Worm (Caenorhabditis elegans) whole organism, L1 larva: ENCODE data around the gene F43C1.5.

Experiments used
- C16A3.4 ChIP-seq: fragments of 150-350 bp; optimal IDR thresholded peaks from 2 replicates; lab custom pipeline; 2014; ENCODE audit warnings: missing biosample characterization, missing genetic modification characterization
- aha-1 ChIP-seq: fragments of 150-350 bp; optimal IDR thresholded peaks from 2 replicates; lab custom pipeline; 2014; ENCODE audit warnings: missing biosample characterization, missing genetic modification characterization
- alr-1 ChIP-seq: fragments of 200-800 bp; sonication (Bioruptor generic); optimal IDR thresholded peaks from 2 replicates; lab custom pipeline; 2018; ENCODE audit warnings: borderline replicate concordance, mild to moderate bottlenecking, missing genetic modification characterization, missing compliant biosample characterization
- aly-2 ChIP-seq: fragments of 150-350 bp; optimal IDR thresholded peaks from 2 replicates; lab custom pipeline; 2014; ENCODE audit warnings: missing biosample characterization, missing genetic modification characterization
- blmp-1 ChIP-seq: fragments of 150-350 bp; optimal IDR thresholded peaks from 2 replicates; lab custom pipeline; 2014; ENCODE audit warnings: missing biosample characterization, missing genetic modification characterization
- ceh-8 ChIP-seq: fragments of 200-800 bp; sonication (Bioruptor generic); optimal IDR thresholded peaks from 2 replicates; lab custom pipeline; 2018; ENCODE audit warnings: mild to moderate bottlenecking, missing genetic modification characterization, moderate library complexity, missing compliant biosample characterization
- ceh-82 ChIP-seq, 3 experiments: fragments of 150-350 bp in 1 of 3; sonication (generic microtip) in 2 of 3; optimal IDR thresholded peaks; 2 replicates each; lab custom pipeline; 2014 to 2017; ENCODE audit warnings: missing biosample characterization in 3 of 3, missing genetic modification characterization in 3 of 3
- ceh-88 ChIP-seq: fragments of 200-800 bp; sonication (Bioruptor generic); IDR thresholded peaks from 2 replicates; pipeline ENCODE4 v1.3.6; 2022; ENCODE audit warnings: missing genetic modification characterization, missing compliant biosample characterization
- ceh-90 ChIP-seq: sonication (generic microtip); optimal IDR thresholded peaks from 2 replicates; lab custom pipeline; 2016; ENCODE audit warnings: missing genetic modification characterization, missing compliant biosample characterization
- dpl-1 ChIP-seq, 3 experiments: fragments of 150-350 bp in 2 of 3; sonication (generic microtip) in 1 of 3; optimal IDR thresholded peaks; 2 replicates each; lab custom pipeline; 2014 to 2017; ENCODE audit warnings: missing biosample characterization in 3 of 3, missing genetic modification characterization in 3 of 3, missing genetic modification reagents in 3 of 3
- efl-1 ChIP-seq, 4 experiments: fragments of 150-350 bp; optimal IDR thresholded peaks in 3 of 4; peaks in 1 of 4; 1 replicate in 1 of 4; 2 replicates in 3 of 4; lab custom pipeline; 2014; ENCODE audit warnings: missing biosample characterization in 2 of 4, missing genetic modification characterization in 2 of 4, missing genetic modification reagents in 2 of 4
- fkh-4 ChIP-seq: sonication (generic microtip); optimal IDR thresholded peaks from 2 replicates; lab custom pipeline; 2016; ENCODE audit warnings: missing compliant biosample characterization, missing genetic modification characterization, borderline replicate concordance
- fkh-8 ChIP-seq: sonication (generic microtip); optimal IDR thresholded peaks from 2 replicates; lab custom pipeline; 2016; ENCODE audit warnings: mild to moderate bottlenecking, missing genetic modification characterization, missing compliant biosample characterization
- fos-1 ChIP-seq: fragments of 150-350 bp; optimal IDR thresholded peaks from 2 replicates; lab custom pipeline; 2014; ENCODE audit warnings: missing biosample characterization, missing genetic modification characterization
- hlh-4 ChIP-seq: sonication (generic microtip); optimal IDR thresholded peaks from 2 replicates; lab custom pipeline; 2016; ENCODE audit warnings: mild to moderate bottlenecking, missing genetic modification characterization, missing compliant biosample characterization
- hpl-2 ChIP-seq: fragments of 150-350 bp; optimal IDR thresholded peaks from 2 replicates; lab custom pipeline; 2014; ENCODE audit warnings: missing biosample characterization, missing genetic modification reagents, missing genetic modification characterization
- jun-1 ChIP-seq: fragments of 150-350 bp; optimal IDR thresholded peaks from 2 replicates; lab custom pipeline; 2014; ENCODE audit warnings: missing biosample characterization, missing genetic modification reagents, missing genetic modification characterization
- lin-14 ChIP-seq: fragments of 200-800 bp; sonication (Bioruptor generic); optimal IDR thresholded peaks from 2 replicates; lab custom pipeline; 2018; ENCODE audit warnings: mild to moderate bottlenecking, missing genetic modification characterization, moderate library complexity, missing compliant biosample characterization
- lin-15B ChIP-seq: fragments of 150-350 bp; sonication (generic microtip); optimal IDR thresholded peaks from 3 replicates; lab custom pipeline; 2014; ENCODE audit warnings: missing biosample characterization, missing genetic modification characterization
- lin-35 ChIP-seq, 2 experiments: fragments of 150-350 bp; optimal IDR thresholded peaks; 2 replicates each; lab custom pipeline; 2014; ENCODE audit warnings: missing biosample characterization in 2 of 2, missing genetic modification characterization in 2 of 2, missing genetic modification reagents in 2 of 2
- lsy-2 ChIP-seq, 2 experiments: fragments of 150-350 bp; optimal IDR thresholded peaks; 2 replicates each; lab custom pipeline; 2014; ENCODE audit warnings: missing biosample characterization in 2 of 2, missing genetic modification characterization in 2 of 2
- mab-9 ChIP-seq: fragments of 200-800 bp; sonication (Bioruptor generic); IDR thresholded peaks from 2 replicates; pipeline ENCODE4 v1.3.6; 2022; ENCODE audit warnings: missing genetic modification reagents, missing genetic modification characterization, missing compliant biosample characterization
- mdl-1 ChIP-seq, 2 experiments: fragments of 150-350 bp; optimal IDR thresholded peaks; 2 replicates each; lab custom pipeline; 2014 to 2017; ENCODE audit warnings: missing biosample characterization in 2 of 2, missing genetic modification characterization in 2 of 2, inconsistent platforms in 1 of 2
- mep-1 ChIP-seq: fragments of 150-350 bp; optimal IDR thresholded peaks from 2 replicates; lab custom pipeline; 2014; ENCODE audit warnings: missing biosample characterization, missing genetic modification characterization
- nhr-12 ChIP-seq: sonication (generic microtip); optimal IDR thresholded peaks from 2 replicates; lab custom pipeline; 2017; ENCODE audit warnings: missing biosample characterization, missing genetic modification characterization
- nhr-20 ChIP-seq: sonication (generic microtip); optimal IDR thresholded peaks from 2 replicates; lab custom pipeline; 2016; ENCODE audit warnings: mild to moderate bottlenecking, missing genetic modification characterization, missing compliant biosample characterization
- nhr-237 ChIP-seq: fragments of 150-350 bp; optimal IDR thresholded peaks from 2 replicates; lab custom pipeline; 2014; ENCODE audit warnings: missing biosample characterization, missing genetic modification characterization
- nhr-28 ChIP-seq: fragments of 150-350 bp; optimal IDR thresholded peaks from 2 replicates; lab custom pipeline; 2014; ENCODE audit warnings: missing biosample characterization, missing genetic modification characterization
- nhr-47 ChIP-seq: sonication (generic microtip); optimal IDR thresholded peaks from 2 replicates; lab custom pipeline; 2016; ENCODE audit warnings: mild to moderate bottlenecking, missing genetic modification characterization, moderate library complexity, missing compliant biosample characterization
- nhr-71 ChIP-seq: sonication (generic microtip); optimal IDR thresholded peaks from 2 replicates; lab custom pipeline; 2016; ENCODE audit warnings: mild to moderate bottlenecking, missing genetic modification characterization, moderate library complexity, missing compliant biosample characterization
- nhr-85 ChIP-seq: sonication (generic microtip); peaks from one replicate; lab custom pipeline; 2016; ENCODE audit warnings: missing genetic modification characterization, inconsistent platforms, missing compliant biosample characterization
- pag-3 ChIP-seq: sonication (generic microtip); optimal IDR thresholded peaks from 2 replicates; lab custom pipeline; 2017; ENCODE audit warnings: missing genetic modification characterization, mild to moderate bottlenecking, missing compliant biosample characterization, antibody characterized with exemption, borderline replicate concordance; ENCODE audit not compliant: insufficient read depth
- pax-3 ChIP-seq: fragments of 200-800 bp; sonication (Bioruptor generic); optimal IDR thresholded peaks from 2 replicates; lab custom pipeline; 2018; ENCODE audit warnings: mild to moderate bottlenecking, missing genetic modification characterization, moderate library complexity, missing compliant biosample characterization
- rnt-1 ChIP-seq: sonication (generic microtip); optimal IDR thresholded peaks from 2 replicates; lab custom pipeline; 2016; ENCODE audit warnings: mild to moderate bottlenecking, missing genetic modification characterization, moderate library complexity, missing compliant biosample characterization
- skn-1 ChIP-seq: fragments of 150-350 bp; optimal IDR thresholded peaks from 2 replicates; lab custom pipeline; 2014; ENCODE audit warnings: missing biosample characterization, missing genetic modification characterization
- snu-23 ChIP-seq: sonication (generic microtip); optimal IDR thresholded peaks from 2 replicates; lab custom pipeline; 2016; ENCODE audit warnings: missing genetic modification characterization, missing compliant biosample characterization
- sox-4 ChIP-seq: sonication (generic microtip); optimal IDR thresholded peaks from 2 replicates; lab custom pipeline; 2016; ENCODE audit warnings: missing genetic modification characterization, missing compliant biosample characterization
- swsn-7 ChIP-seq: sonication (generic microtip); optimal IDR thresholded peaks from 2 replicates; lab custom pipeline; 2016; ENCODE audit warnings: missing genetic modification characterization, missing compliant biosample characterization
- tbx-2 ChIP-seq: sonication (generic microtip); optimal IDR thresholded peaks from 2 replicates; lab custom pipeline; 2016; ENCODE audit warnings: missing genetic modification characterization, missing compliant biosample characterization
- unc-130 ChIP-seq: fragments of 150-350 bp; optimal IDR thresholded peaks from 2 replicates; lab custom pipeline; 2017; ENCODE audit warnings: missing biosample characterization, missing genetic modification characterization, inconsistent platforms
- unc-62 ChIP-seq: fragments of 150-350 bp; optimal IDR thresholded peaks from 2 replicates; lab custom pipeline; 2014; ENCODE audit warnings: missing biosample characterization, missing genetic modification reagents, missing genetic modification characterization
- unc-86 ChIP-seq: sonication (generic microtip); optimal IDR thresholded peaks from 2 replicates; lab custom pipeline; 2016; ENCODE audit warnings: missing genetic modification characterization, missing compliant biosample characterization
- unc-98 ChIP-seq: fragments of 200-800 bp; sonication (Bioruptor generic); IDR thresholded peaks from 2 replicates; pipeline ENCODE4 v1.3.6; 2022; ENCODE audit warnings: missing genetic modification characterization, missing compliant biosample characterization
- vab-15 ChIP-seq: sonication (generic microtip); optimal IDR thresholded peaks from 2 replicates; lab custom pipeline; 2017; ENCODE audit warnings: missing genotype, mild to moderate bottlenecking, missing genetic modification characterization, missing compliant biosample characterization
- zip-4 ChIP-seq: fragments of 200-800 bp; sonication (Bioruptor generic); optimal IDR thresholded peaks from 2 replicates; lab custom pipeline; 2018; ENCODE audit warnings: mild to moderate bottlenecking, missing genetic modification characterization, moderate library complexity, missing compliant biosample characterization
- ztf-11 ChIP-seq, 2 experiments: sonication (generic microtip); optimal IDR thresholded peaks; 2 replicates each; lab custom pipeline; 2016 to 2017; ENCODE audit warnings: missing genetic modification characterization in 2 of 2, missing biosample characterization in 1 of 2, missing compliant biosample characterization in 1 of 2

F43C1.5 gene

ce11 chrIII:4190241-4190640 is 38.7 kb upstream of the F43C1.5 start, which contains the start of gene spp-28:
Gene spp-28 (minus strand): TSS chrIII:4190341.
- TF ChIP-seq unc-98 (GFP tag; lab: Robert Waterston, UW) (no peak), unc-62 (GFP tag; lab: Kevin White, UChicago) (no peak), aly-2 (no peak), nhr-20 (no peak), zip-4 (GFP tag; lab: Kevin White, UChicago) (no peak), nhr-28 (tag; lab: Kevin White, UChicago) (no peak), sox-4 (tag; lab: Kevin White, UChicago) (no peak), pag-3 (tag; lab: Kevin White, UChicago) (no peak), mep-1 (tag; lab: Kevin White, UChicago) (no peak), hlh-4 (no peak), fkh-8 (no peak), efl-1 (optimal IDR thresholded peaks at IDR 0.05; lab: Kevin White, UChicago) (no peak), efl-1 (GFP tag; optimal IDR thresholded peaks at IDR 0.05 in 1 of 2; lab: Kevin White, UChicago) (no peak), blmp-1 (no peak)

DNA sequence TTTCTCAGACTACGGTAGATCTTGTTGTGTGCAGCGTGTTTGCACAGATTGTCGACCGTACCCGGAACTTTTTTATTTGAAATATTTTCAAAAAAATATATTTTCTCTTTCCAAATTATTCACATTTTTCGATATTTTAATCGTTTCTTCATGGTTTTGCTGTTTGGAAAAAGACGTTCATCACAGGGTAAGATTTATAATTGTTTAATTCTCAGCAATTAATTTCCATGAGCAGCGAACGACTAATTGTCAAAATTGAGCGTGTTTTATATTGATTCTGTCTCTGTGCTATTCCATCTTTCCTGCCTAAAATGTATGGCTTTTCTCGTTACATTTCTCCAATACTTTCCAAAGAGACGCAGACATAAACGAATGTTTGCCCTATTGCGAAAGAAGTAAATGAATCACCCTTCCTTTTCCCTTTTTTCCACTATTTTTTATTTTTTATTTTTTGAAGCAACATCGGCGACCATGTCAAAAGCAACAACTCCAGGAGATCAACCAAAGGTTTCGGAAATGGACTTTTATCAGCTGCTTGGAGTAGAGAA is 37.8 kb upstream of the F43C1.5 start, which contains the start of gene dnj-16:
Gene dnj-16 (plus strand): TSS at position 51 of the 548 bp plus-strand sequence.
- TF ChIP-seq rnt-1 = peak; percentile 24
- TF ChIP-seq mep-1 (tag; lab: Kevin White, UChicago) = peak; percentile 60
- TF ChIP-seq nhr-47 (tag; lab: Kevin White, UChicago) = peak; percentile 8
- TF ChIP-seq vab-15 (tag; lab: Kevin White, UChicago) = no peak
- TF ChIP-seq lsy-2 (tag; optimal IDR thresholded peaks at IDR 0.05; lab: Kevin White, UChicago) = peak; percentile 14 to 62
- peak; percentile 19 for TF ChIP-seq nhr-85
- no peak for TF ChIP-seq ceh-90 (tag; lab: Kevin White, UChicago)
- TF ChIP-seq efl-1 (optimal IDR thresholded peaks at IDR 0.05; lab: Kevin White, UChicago) = peak; percentile 24 to 41
- TF ChIP-seq efl-1 (GFP tag; optimal IDR thresholded peaks at IDR 0.05 in 1 of 2; lab: Kevin White, UChicago) = peak; percentile 15 to 86
- peak; percentile 6 for TF ChIP-seq lin-15B (tag; lab: Kevin White, UChicago)
- peak; percentile 25 for TF ChIP-seq nhr-237
- TF ChIP-seq nhr-71 = peak; percentile 31
- TF ChIP-seq jun-1 (tag; lab: Kevin White, UChicago) = peak; percentile 18
- no peak for TF ChIP-seq swsn-7 (tag; lab: Kevin White, UChicago)
- peak in 1 of 3 experiments; percentile 20 for TF ChIP-seq dpl-1 (GFP tag; optimal IDR thresholded peaks at IDR 0.05; lab: Kevin White, UChicago)
- no peak for TF ChIP-seq ztf-11 (tag; optimal IDR thresholded peaks at IDR 0.05; lab: Kevin White, UChicago)
- TF ChIP-seq zip-4 (GFP tag; lab: Kevin White, UChicago) = peak; percentile 34
- TF ChIP-seq lin-35 (GFP tag; optimal IDR thresholded peaks at IDR 0.05; lab: Kevin White, UChicago) = peak in 1 of 2 experiments; percentile 40
- no peak for TF ChIP-seq mdl-1 (tag; optimal IDR thresholded peaks at IDR 0.05; lab: Kevin White, UChicago)
- TF ChIP-seq unc-130 = no peak
- TF ChIP-seq hpl-2 (GFP tag; lab: Kevin White, UChicago) = peak; percentile 43
- TF ChIP-seq snu-23 (GFP tag; lab: Kevin White, UChicago) = peak; percentile 17
- TF ChIP-seq ceh-82 (tag; optimal IDR thresholded peaks at IDR 0.05; lab: Kevin White, UChicago) = peak; percentile 12 to 73 (median 14)
- TF ChIP-seq skn-1 (tag; lab: Kevin White, UChicago) = peak; percentile 29
- peak; percentile 56 for TF ChIP-seq fos-1
- TF ChIP-seq ceh-8 (GFP tag; lab: Kevin White, UChicago) = peak; percentile 19
- no peak for TF ChIP-seq mab-9 (GFP tag; lab: Robert Waterston, UW)
- peak; percentile 80 for TF ChIP-seq blmp-1
- peak; percentile 66 for TF ChIP-seq lin-14 (GFP tag; lab: Kevin White, UChicago)

DNA sequence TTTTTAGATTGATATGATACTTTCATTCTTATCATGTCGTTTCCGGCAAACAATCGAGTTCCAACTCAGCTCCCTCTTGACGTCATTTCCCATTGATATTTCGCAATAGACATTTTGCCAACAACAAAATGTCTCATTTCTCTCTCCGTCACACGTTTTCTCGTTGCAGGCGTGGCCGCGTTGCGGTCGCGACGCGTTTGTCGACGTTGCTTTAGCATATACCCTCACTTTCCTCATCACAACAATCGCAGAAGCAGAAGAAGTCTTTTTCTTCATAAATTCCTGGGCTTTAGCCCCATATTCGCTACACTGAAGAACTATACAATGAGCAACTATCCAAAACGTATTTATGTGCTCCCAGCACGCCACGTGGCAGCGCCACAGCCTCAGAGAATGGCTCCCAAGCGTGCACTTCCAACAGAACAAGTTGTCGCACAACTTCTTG is 35.3 kb upstream of the F43C1.5 start, which contains the start of gene xbp-1:
Gene xbp-1 (plus strand): TSS at position 151 of the 445 bp plus-strand sequence.
- TF ChIP-seq hpl-2 (GFP tag; lab: Kevin White, UChicago) (peak; percentile 88), nhr-20 (peak; percentile 84), dpl-1 (GFP tag; optimal IDR thresholded peaks at IDR 0.05; lab: Kevin White, UChicago) (peak; percentile 64 to 73 (median 67)), fkh-8 (peak; percentile 97), fkh-4 (no peak), lin-14 (GFP tag; lab: Kevin White, UChicago) (peak; percentile 97), unc-86 (tag; lab: Kevin White, UChicago) (peak; percentile 64), nhr-47 (tag; lab: Kevin White, UChicago) (peak; percentile 88), mep-1 (tag; lab: Kevin White, UChicago) (peak; percentile 91), rnt-1 (peak; percentile 89), swsn-7 (tag; lab: Kevin White, UChicago) (peak; percentile 78), tbx-2 (tag; lab: Kevin White, UChicago) (peak; percentile 86), aha-1 (no peak), C16A3.4 (peak; percentile 79), pax-3 (tag; lab: Kevin White, UChicago) (peak; percentile 85), ceh-88 (GFP tag; lab: Robert Waterston, UW) (no peak), nhr-85 (peak; percentile 73), alr-1 (no peak), ztf-11 (tag; optimal IDR thresholded peaks at IDR 0.05; lab: Kevin White, UChicago) (peak in 1 of 2 experiments; percentile 31), nhr-12 (tag; lab: Kevin White, UChicago) (no peak)
